Worm (Caenorhabditis elegans) whole organism, L3 larva: ENCODE results near the gene pqm-1.

Source experiments
- aly-2 ChIP-seq: fragments of 150-350 bp; optimal IDR thresholded peaks from 2 replicates; lab custom pipeline; 2014; ENCODE audit warnings: missing biosample characterization, missing genetic modification characterization
- ceh-82 ChIP-seq: fragments of 150-350 bp; optimal IDR thresholded peaks from 2 replicates; lab custom pipeline; 2014; ENCODE audit warnings: missing biosample characterization, missing genetic modification characterization
- elt-1 ChIP-seq: fragments of 150-350 bp; optimal IDR thresholded peaks from 2 replicates; lab custom pipeline; 2014; ENCODE audit warnings: missing biosample characterization, missing genetic modification characterization
- lin-15B ChIP-seq: fragments of 150-350 bp; optimal IDR thresholded peaks from 2 replicates; lab custom pipeline; 2014; ENCODE audit warnings: missing biosample characterization, missing genetic modification characterization
- lin-39 ChIP-seq: fragments of 150-350 bp; optimal IDR thresholded peaks from 2 replicates; lab custom pipeline; 2018; ENCODE audit warnings: missing biosample characterization, missing genetic modification reagents, missing genetic modification characterization
- mdl-1 ChIP-seq: fragments of 150-350 bp; optimal IDR thresholded peaks from 2 replicates; lab custom pipeline; 2014; ENCODE audit warnings: missing biosample characterization, missing genetic modification characterization
- mml-1 ChIP-seq: fragments of 150-350 bp; sonication (generic microtip); optimal IDR thresholded peaks from 3 replicates; lab custom pipeline; 2014; ENCODE audit warnings: missing biosample characterization, missing genetic modification characterization
- nhr-12 ChIP-seq: fragments of 150-350 bp; optimal IDR thresholded peaks from 2 replicates; lab custom pipeline; 2014; ENCODE audit warnings: missing biosample characterization, missing genetic modification characterization
- nhr-77 ChIP-seq: fragments of 150-350 bp; optimal IDR thresholded peaks from 2 replicates; lab custom pipeline; 2014; ENCODE audit warnings: missing biosample characterization, missing genetic modification characterization
- pha-4 ChIP-seq: fragments of 150-350 bp; optimal IDR thresholded peaks from 2 replicates; lab custom pipeline; 2014; ENCODE audit warnings: missing biosample characterization, missing genetic modification reagents, missing genetic modification characterization
- pqm-1 ChIP-seq: fragments of 150-350 bp; optimal IDR thresholded peaks from 2 replicates; lab custom pipeline; 2017; ENCODE audit warnings: missing biosample characterization, missing genetic modification characterization, inconsistent platforms
- snpc-4 ChIP-seq: fragments of 150-350 bp; optimal IDR thresholded peaks from 2 replicates; lab custom pipeline; 2014; ENCODE audit warnings: missing biosample characterization, missing genetic modification characterization

ce11 chrII:11127364-11127763, 25.0 kb downstream of the pqm-1 start, which contains the start of gene F40F8.1:
- TF ChIP-seq elt-1 (tag; lab: Kevin White, UChicago): no peak
- TF ChIP-seq pha-4 (tag; lab: Kevin White, UChicago): no peak
- TF ChIP-seq lin-15B (tag; lab: Kevin White, UChicago): no peak
- no peak for TF ChIP-seq mdl-1 (tag; lab: Kevin White, UChicago)
- TF ChIP-seq ceh-82 (tag; lab: Kevin White, UChicago): no peak
- no peak for TF ChIP-seq pqm-1 (tag; lab: Kevin White, UChicago)
- TF ChIP-seq mml-1 (tag; lab: Kevin White, UChicago): no peak
- TF ChIP-seq snpc-4: no peak
- TF ChIP-seq nhr-77: no peak
- no peak for TF ChIP-seq aly-2 (tag; lab: Kevin White, UChicago)
- no peak for TF ChIP-seq lin-39
- TF ChIP-seq nhr-12: no peak
